Worm (Caenorhabditis elegans): ENCODE data around the gene abu-1.

DNA sequence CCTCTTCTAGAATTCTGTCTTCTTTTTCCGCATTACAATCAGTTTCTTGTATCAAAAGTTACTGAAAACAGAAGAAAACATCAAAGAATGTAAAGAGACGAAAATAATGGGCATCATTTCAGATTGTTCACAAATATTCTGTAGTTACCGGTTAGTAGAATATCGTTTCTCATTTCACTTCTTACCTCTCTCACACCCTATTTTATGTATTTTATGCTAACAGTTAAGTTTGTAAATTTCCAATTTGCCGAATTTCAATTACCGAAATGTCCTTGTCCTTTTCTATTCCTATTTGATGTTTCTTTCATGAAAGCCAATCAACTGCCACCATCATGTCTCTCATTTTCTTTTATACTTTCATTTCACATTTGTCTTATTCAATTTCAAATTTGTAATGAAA lies 41.9 kb upstream of the abu-1 start:
- TF ChIP-seq vab-7 (GFP tag; IDR thresholded peaks at IDR 0.05) (no peak), ceh-28 (tag; optimal IDR thresholded peaks at IDR 0.05) (no peak), T20F7.1 (GFP tag; optimal IDR thresholded peaks at IDR 0.05) (peak; percentile 6), lin-39 (tag; optimal IDR thresholded peaks at IDR 0.05) (no peak), nhr-76 (tag; optimal IDR thresholded peaks at IDR 0.05) (no peak), zag-1 (tag; optimal IDR thresholded peaks at IDR 0.05) (no peak), hlh-11 (tag; optimal IDR thresholded peaks at IDR 0.05) (no peak), ztf-11 (tag; optimal IDR thresholded peaks at IDR 0.05) (no peak)

Data from whole organism, L4 larva.